Worm (Caenorhabditis elegans) whole organism, midembryonic: ENCODE data around the gene F54D5.9.

Experiments used
- T22C8.4 ChIP-seq: fragments of 200-800 bp; sonication (Bioruptor generic); IDR thresholded peaks from 2 replicates; pipeline ENCODE4 v1.3.6; 2022; ENCODE audit warnings: missing genetic modification characterization, missing compliant biosample characterization
- cog-1 ChIP-seq: sonication (generic microtip); optimal IDR thresholded peaks from 2 replicates; lab custom pipeline; 2016; ENCODE audit warnings: missing genetic modification characterization, missing compliant biosample characterization
- flt-1 ChIP-seq: fragments of 200-800 bp; sonication (Bioruptor generic); IDR thresholded peaks from 2 replicates; pipeline ENCODE4 v1.3.6; 2022; ENCODE audit warnings: missing genetic modification characterization, missing compliant biosample characterization
- med-1 ChIP-seq: sonication (generic microtip); optimal IDR thresholded peaks from 2 replicates; lab custom pipeline; 2017; ENCODE audit warnings: missing genetic modification characterization, mild to moderate bottlenecking, missing compliant biosample characterization, antibody characterized with exemption, missing genetic modification reagents; ENCODE audit not compliant: insufficient read depth
- ref-1 ChIP-seq: fragments of 200-800 bp; sonication (Bioruptor generic); conservative IDR thresholded peaks from 2 replicates; pipeline ENCODE4 v1.3.6; 2022; ENCODE audit warnings: missing genetic modification reagents, missing genetic modification characterization, missing compliant biosample characterization
- tab-1 ChIP-seq: fragments of 200-800 bp; sonication (Bioruptor generic); IDR thresholded peaks from 2 replicates; pipeline ENCODE4 v1.3.6; 2022; ENCODE audit warnings: missing genetic modification characterization, missing compliant biosample characterization
- ztf-23 ChIP-seq: fragments of 200-800 bp; sonication (Bioruptor generic); IDR thresholded peaks from 2 replicates; pipeline ENCODE4 v1.3.6; 2022; ENCODE audit warnings: missing genetic modification reagents, missing genetic modification characterization, missing compliant biosample characterization
- ztf-29 ChIP-seq: fragments of 200-800 bp; sonication (Bioruptor generic); IDR thresholded peaks from 2 replicates; pipeline ENCODE4 v1.3.6; 2022; ENCODE audit warnings: missing genetic modification reagents, missing genetic modification characterization, missing compliant biosample characterization

ce11 chrII:11556338-11556737 is 11.7 kb upstream of the F54D5.9 start, which contains the start of gene F54D5.17:
- TF ChIP-seq T22C8.4 (GFP tag; lab: Robert Waterston, UW) (no peak), tab-1 (GFP tag; lab: Robert Waterston, UW) (no peak), ztf-23 (no peak), ref-1 (no peak), flt-1 (GFP tag; lab: Robert Waterston, UW) (no peak), cog-1 (tag; lab: Kevin White, UChicago) (no peak), med-1 (GFP tag; lab: Kevin White, UChicago) (no peak), ztf-29 (GFP tag; lab: Robert Waterston, UW) (no peak)
